Fruit fly (Drosophila melanogaster): ENCODE measurements around the gene Hf.

- no peak for TF ChIP-seq brk (GFP tag; optimal IDR thresholded peaks at IDR 0.05)
- no peak for TF ChIP-seq foxo (GFP tag; optimal IDR thresholded peaks at IDR 0.05)
- no peak for TF ChIP-seq ey (GFP tag; optimal IDR thresholded peaks at IDR 0.05)
- no peak for TF ChIP-seq sage (GFP tag; optimal IDR thresholded peaks at IDR 0.05)
- peak; percentile 50 for TF ChIP-seq Hnf4 (GFP tag; optimal IDR thresholded peaks at IDR 0.05)
- TF ChIP-seq usp (GFP tag; optimal IDR thresholded peaks at IDR 0.05) = no peak
- no peak for TF ChIP-seq Abd-B (GFP tag; optimal IDR thresholded peaks at IDR 0.05)
- no peak for TF ChIP-seq HLH106 (tag; optimal IDR thresholded peaks at IDR 0.05)
- peak in 1 of 2 experiments; percentile 29 for TF ChIP-seq dl (GFP tag; optimal IDR thresholded peaks at IDR 0.05; ENCODE audit: insufficient read depth in 1 of 2, partially characterized antibody in 2 of 2)
- TF ChIP-seq fru (GFP tag; optimal IDR thresholded peaks at IDR 0.05) = no peak
- no peak for TF ChIP-seq Dif (GFP tag; optimal IDR thresholded peaks at IDR 0.05; ENCODE audit: partially characterized antibody)
- no peak for TF ChIP-seq br (GFP tag; optimal IDR thresholded peaks at IDR 0.05)
These were observed 32.2 kb downstream of the Hf start for dm6 chr2L:19935085-19935846.

Measured in whole organism, wandering third instar larva.